Worm (Caenorhabditis elegans) whole organism, L4/young adult: Measurements from ENCODE around the gene C29E4.13.

Experiments used
- W03F9.2 ChIP-seq: fragments of 150-350 bp; optimal IDR thresholded peaks from 2 replicates; lab custom pipeline; 2014; ENCODE audit warnings: missing biosample characterization, missing genetic modification characterization
- dao-5 ChIP-seq: sonication (generic microtip); optimal IDR thresholded peaks from 2 replicates; lab custom pipeline; 2016; ENCODE audit warnings: missing genotype, missing genetic modification characterization, moderate library complexity, missing compliant biosample characterization
- him-1 ChIP-seq: sonication (generic microtip); optimal IDR thresholded peaks from 2 replicates; lab custom pipeline; 2016; ENCODE audit warnings: missing genotype, missing genetic modification reagents, missing genetic modification characterization, missing compliant biosample characterization

Gene C29E4.13

DNA sequence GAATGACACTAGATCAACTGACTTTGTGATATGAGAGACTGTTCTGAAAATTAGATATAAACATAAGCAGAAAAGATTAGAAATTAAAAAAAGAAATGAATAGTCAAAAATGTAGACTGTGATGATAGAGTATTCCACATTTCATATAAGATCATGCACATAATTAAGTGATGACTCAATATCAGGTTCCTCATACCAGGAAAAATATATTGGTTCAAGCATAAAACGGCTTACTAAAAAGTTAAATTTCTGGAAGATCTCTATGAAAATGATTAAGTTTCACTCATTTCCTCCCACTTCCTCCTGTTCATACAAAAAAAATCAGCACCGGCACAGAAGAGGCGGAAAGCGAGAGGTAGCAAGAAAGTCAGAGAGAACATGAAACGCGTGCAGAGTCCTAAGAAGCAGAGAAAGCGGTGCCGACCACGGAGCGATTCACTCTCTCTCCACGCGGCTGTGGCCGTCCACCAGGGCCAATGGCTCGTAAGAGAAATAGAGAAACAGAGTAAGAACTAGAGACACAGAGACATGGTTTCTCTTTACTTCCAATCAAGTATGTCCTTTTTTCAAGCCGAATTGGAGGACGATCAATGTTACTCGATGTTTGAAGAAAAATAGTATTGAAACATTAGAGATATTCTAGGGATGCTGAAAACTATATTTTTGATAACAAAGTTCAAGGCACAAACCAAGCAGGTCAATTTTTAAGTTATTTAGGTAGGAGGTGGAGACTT lies 36.8 kb downstream of the C29E4.13 start, which contains the start of the genes ZK688.5 and fahd-1:
Gene ZK688.5, minus strand, starts transcription at position 51 of the 734 bp plus-strand sequence.
Gene fahd-1, plus strand, starts transcription at position 684 of the 734 bp plus-strand sequence.
- peak; percentile 60 for TF ChIP-seq W03F9.2 (tag; lab: Kevin White, UChicago)
- no peak for TF ChIP-seq dao-5
- no peak for TF ChIP-seq him-1 (tag; lab: Kevin White, UChicago)

DNA sequence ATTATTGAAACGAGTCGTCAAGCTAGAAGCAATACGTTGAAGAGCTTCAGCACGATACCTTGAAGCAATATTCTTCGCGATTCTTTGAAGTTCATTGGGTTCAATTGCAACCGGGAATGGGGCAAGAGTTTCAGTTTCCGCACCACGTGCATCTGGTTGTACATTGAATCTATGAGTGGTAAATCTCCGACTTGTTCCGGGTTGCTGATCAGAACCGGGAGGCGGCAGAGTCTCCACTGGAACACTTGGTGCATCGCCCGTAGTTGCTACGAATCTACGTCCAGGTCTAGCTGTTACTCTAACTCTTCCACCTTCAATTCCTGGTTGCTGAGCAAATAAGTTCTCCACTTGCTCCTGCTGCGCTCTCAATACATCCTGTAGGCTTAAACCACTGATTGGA lies 39.5 kb downstream of the C29E4.13 start:
- TF ChIP-seq W03F9.2 (tag; lab: Kevin White, UChicago): no peak
- TF ChIP-seq him-1 (tag; lab: Kevin White, UChicago): no peak
- TF ChIP-seq dao-5: no peak

DNA sequence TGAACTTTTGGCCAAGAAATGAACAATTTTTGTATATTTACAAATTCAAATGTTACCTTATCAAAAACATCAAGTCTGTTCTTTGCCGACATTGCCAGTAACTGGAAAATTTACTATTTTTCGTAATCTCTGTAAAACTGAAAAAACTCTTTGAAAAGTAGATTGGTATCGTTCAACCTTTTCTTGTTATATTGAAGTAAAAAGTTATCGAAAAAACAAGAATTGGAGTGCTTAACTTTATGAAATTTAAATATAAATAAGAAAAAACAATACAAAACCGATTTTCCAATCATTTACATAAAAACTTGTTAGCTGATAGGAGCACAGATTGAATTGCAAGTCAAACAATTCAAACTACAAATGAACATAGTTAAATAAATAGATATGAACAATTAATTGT lies 43.7 kb downstream of the C29E4.13 start, which contains the start of gene ZK688.11:
Gene ZK688.11, minus strand, starts transcription at position 101 of the 400 bp plus-strand sequence.
- TF ChIP-seq W03F9.2 (tag; lab: Kevin White, UChicago): no peak
- no peak for TF ChIP-seq him-1 (tag; lab: Kevin White, UChicago)
- no peak for TF ChIP-seq dao-5

DNA sequence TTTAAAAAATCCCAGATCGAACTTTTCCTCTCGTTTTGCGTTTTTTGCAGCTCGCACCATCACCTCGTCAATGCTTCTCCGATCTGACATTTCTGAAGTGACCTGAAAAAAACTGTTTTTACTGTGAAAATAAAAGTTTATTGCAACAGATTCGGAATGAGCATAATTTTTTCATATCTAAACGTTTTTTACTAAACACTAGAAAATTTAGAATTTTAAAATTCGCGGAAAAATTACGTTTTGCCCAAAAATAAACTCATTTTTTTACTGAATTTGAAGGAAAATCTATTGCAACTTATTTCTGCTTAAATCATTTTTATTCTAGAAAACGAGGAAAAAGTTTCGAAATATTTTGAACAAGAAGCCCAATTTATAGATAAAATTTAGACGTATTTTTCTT lies 45.6 kb downstream of the C29E4.13 start, which contains the start of gene ZK688.9:
Gene ZK688.9, minus strand, starts transcription at position 101 of the 400 bp plus-strand sequence.
- TF ChIP-seq him-1 (tag; lab: Kevin White, UChicago) (no peak), dao-5 (no peak), W03F9.2 (tag; lab: Kevin White, UChicago) (no peak)

DNA sequence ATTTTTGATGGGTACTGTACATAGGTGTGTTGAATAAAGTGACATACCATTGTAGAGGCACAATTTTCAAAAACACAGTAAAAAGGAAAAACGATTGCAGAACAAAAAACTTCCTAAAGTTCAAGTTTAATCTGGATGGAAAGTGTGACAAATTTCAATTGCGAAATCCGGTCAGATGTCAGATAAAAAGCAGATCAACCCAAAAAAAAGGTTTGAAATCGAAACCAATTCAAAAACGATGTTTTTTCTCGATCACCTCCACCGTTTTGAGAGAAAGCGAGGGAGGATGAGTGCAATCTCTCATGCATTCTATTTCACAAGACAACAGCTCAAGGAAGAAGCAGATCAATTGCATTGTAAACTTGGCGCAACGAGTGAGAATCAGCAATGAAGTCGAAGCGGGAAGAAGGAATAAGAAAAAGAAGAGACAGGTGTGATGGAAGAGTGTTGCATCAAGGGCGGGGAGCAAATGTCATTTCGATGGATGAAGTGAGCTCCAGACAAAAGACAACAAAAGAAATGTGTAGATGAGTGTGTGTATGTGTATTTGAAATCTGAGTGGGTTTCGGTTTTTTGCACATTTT lies 48.3 kb downstream of the C29E4.13 start:
- TF ChIP-seq W03F9.2 (tag; lab: Kevin White, UChicago) (no peak), dao-5 (no peak), him-1 (tag; lab: Kevin White, UChicago) (no peak)

DNA sequence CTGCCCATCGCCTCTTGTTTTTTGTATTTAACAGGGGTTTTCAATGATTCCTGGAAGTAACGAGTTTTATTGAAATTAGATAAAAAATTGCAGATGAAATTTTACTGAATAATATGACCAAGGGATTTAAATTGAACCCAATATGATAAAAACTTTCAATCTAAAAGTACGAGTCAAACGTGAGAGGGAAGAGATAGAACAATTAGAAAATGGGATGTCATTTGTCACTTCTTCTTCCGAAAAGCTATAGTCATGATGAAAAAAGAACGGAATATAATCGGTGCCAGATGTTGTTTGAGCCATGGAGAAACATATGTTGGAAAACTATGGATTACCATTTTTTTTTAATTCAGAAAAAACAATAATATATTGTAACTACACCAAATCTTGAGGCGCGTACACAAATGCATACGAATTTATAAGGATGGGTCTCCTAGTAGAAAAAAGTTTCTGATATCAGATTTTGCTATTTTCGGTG lies 49.6 kb downstream of the C29E4.13 start, which contains the start of gene sup-18:
Gene sup-18, minus strand, starts transcription at position 51 of the 478 bp plus-strand sequence.
- TF ChIP-seq him-1 (tag; lab: Kevin White, UChicago) (no peak), W03F9.2 (tag; lab: Kevin White, UChicago) (no peak), dao-5 (no peak)

DNA sequence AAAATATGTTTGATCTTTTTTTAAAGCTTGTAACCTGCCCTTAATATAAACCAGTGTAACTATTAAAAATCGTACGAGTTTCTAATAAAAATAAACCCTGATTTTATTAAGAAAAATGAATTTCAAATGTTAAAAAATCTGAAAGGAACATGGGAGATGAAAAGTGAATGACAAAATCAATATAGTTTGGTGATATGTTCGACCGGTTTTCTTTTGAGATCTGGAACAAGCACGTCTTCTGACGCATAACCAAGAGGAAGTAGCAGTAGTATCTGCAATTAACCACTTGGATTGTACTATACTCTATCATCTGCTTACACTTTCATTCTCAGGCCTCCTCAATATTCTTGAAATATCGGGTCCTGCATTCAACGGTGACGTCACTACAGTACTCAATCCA lies 51.4 kb downstream of the C29E4.13 start:
- TF ChIP-seq dao-5: no peak
- no peak for TF ChIP-seq him-1 (tag; lab: Kevin White, UChicago)
- no peak for TF ChIP-seq W03F9.2 (tag; lab: Kevin White, UChicago)
